Worm (Caenorhabditis elegans) whole organism, young adult: ENCODE results near the gene T07A9.15.
A peak's percentile ranks its signal among the peaks of the same experiment; 100 is the strongest.

ENCODE experiments used
- D2030.7 ChIP-seq: fragments of 200-800 bp; sonication (Bioruptor generic); IDR thresholded peaks from 2 replicates; pipeline ENCODE4 v1.3.6; 2022; ENCODE audit warnings: missing genetic modification reagents, missing genetic modification characterization, missing compliant biosample characterization
- ama-1 ChIP-seq, 3 experiments: fragments of 150-350 bp in 1 of 3; sonication (generic microtip) in 2 of 3; optimal IDR thresholded peaks; 2 replicates each; lab custom pipeline; 2014 to 2018; ENCODE audit warnings: missing biosample characterization in 2 of 3, missing genetic modification characterization in 2 of 3, missing genetic modification reagents in 2 of 3
- ceh-27 ChIP-seq: fragments of 200-800 bp; sonication (Bioruptor generic); optimal IDR thresholded peaks from 2 replicates; lab custom pipeline; 2018; ENCODE audit warnings: mild to moderate bottlenecking, missing genetic modification characterization, moderate library complexity, missing compliant biosample characterization
- nhr-90 ChIP-seq: sonication (generic microtip); optimal IDR thresholded peaks from 2 replicates; lab custom pipeline; 2016; ENCODE audit warnings: missing genotype, mild to moderate bottlenecking, missing genetic modification characterization, missing compliant biosample characterization
- pha-4 ChIP-seq: fragments of 150-350 bp; sonication (generic microtip); optimal IDR thresholded peaks from 2 replicates; lab custom pipeline; 2014; ENCODE audit warnings: missing biosample characterization, missing genetic modification reagents, missing genetic modification characterization
- snpc-1.1 ChIP-seq: sonication (generic microtip); optimal IDR thresholded peaks from 2 replicates; lab custom pipeline; 2017; ENCODE audit warnings: missing genetic modification characterization, mild to moderate bottlenecking, missing compliant biosample characterization, antibody characterized with exemption, moderate library complexity, missing genotype, missing genetic modification reagents; ENCODE audit not compliant: insufficient read depth
- ztf-26 ChIP-seq: sonication (generic microtip); optimal IDR thresholded peaks from 2 replicates; lab custom pipeline; 2017; ENCODE audit warnings: missing genetic modification characterization, missing compliant biosample characterization

DNA sequence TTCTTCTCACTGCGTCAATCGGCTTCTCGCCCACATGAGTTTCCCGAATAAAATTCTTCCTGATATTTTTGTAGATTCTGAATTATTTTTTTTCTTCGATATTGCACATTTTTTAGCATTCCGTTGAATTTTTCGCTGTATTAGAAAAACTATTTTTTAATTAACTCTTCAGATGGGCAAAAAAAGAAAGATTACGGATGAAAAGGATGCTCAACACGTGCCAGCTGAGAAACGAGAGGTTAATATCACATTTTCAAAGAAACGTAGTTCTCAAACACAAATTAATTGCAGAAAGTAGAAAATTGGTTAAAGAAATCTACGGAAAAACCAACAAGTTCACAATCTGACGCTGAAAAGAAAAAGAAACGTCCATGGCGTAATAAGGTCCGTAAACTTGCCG is 3.0 kb upstream of the T07A9.15 start, which contains the start of gene rrp-8:
- no peak for TF ChIP-seq nhr-90 (tag; lab: Kevin White, UChicago)
- TF ChIP-seq pha-4 (tag; lab: Kevin White, UChicago) = no peak
- no peak for TF ChIP-seq ztf-26
- peak; percentile 51 for TF ChIP-seq snpc-1.1 (tag; lab: Kevin White, UChicago)
- no peak for TF ChIP-seq D2030.7 (GFP tag; lab: Robert Waterston, UW)
- no peak for TF ChIP-seq ama-1 (optimal IDR thresholded peaks at IDR 0.05; lab: Kevin White, UChicago)
- TF ChIP-seq ama-1 (GFP tag; optimal IDR thresholded peaks at IDR 0.05; lab: Kevin White, UChicago) = no peak
- no peak for TF ChIP-seq ceh-27
